Fruit fly (Drosophila melanogaster): Measurements from ENCODE around the gene GckIII.

Gene GckIII

dm6 chr3R:17052465-17053149 lies 32.7 kb upstream of the GckIII start (continued):
- no peak for TF ChIP-seq hbn (GFP tag; IDR thresholded peaks at IDR 0.05; ENCODE audit: partially characterized antibody)
- TF ChIP-seq Neu2 (GFP tag; optimal IDR thresholded peaks at IDR 0.05; ENCODE audit: borderline replicate concordance), result no peak
- TF ChIP-seq CG17385 (GFP tag; optimal IDR thresholded peaks at IDR 0.05), result peak; percentile 2
- no peak for TF ChIP-seq CG32772 (GFP tag; IDR thresholded peaks at IDR 0.05)
- peak; percentile 45 for TF ChIP-seq CoRest (tag; optimal IDR thresholded peaks at IDR 0.05)
- peak; percentile 18 for TF ChIP-seq tup (GFP tag; optimal IDR thresholded peaks at IDR 0.05)
- TF ChIP-seq CG8359 (GFP tag; optimal IDR thresholded peaks at IDR 0.05; ENCODE audit: borderline replicate concordance), result peak; percentile 22
- no peak for TF ChIP-seq vvl (GFP tag; IDR thresholded peaks at IDR 0.05)
- no peak for TF ChIP-seq CG2120 (GFP tag; optimal IDR thresholded peaks at IDR 0.05)
- peak; percentile 24 for TF ChIP-seq org-1 (GFP tag; optimal IDR thresholded peaks at IDR 0.05)
- TF ChIP-seq CG15696 (tag; optimal IDR thresholded peaks at IDR 0.05), result peak; percentile 95
- peak; percentile 87 for TF ChIP-seq CG18262 (tag; optimal IDR thresholded peaks at IDR 0.05)
- peak; percentile 69 for TF ChIP-seq phol (tag; optimal IDR thresholded peaks at IDR 0.05)
- no peak for TF ChIP-seq CG43689 (GFP tag; IDR thresholded peaks at IDR 0.05)
- TF ChIP-seq CG12391 (tag; optimal IDR thresholded peaks at IDR 0.05), result peak; percentile 73
- no peak for TF ChIP-seq tap (tag; optimal IDR thresholded peaks at IDR 0.05)
- TF ChIP-seq CG1603 (tag; optimal IDR thresholded peaks at IDR 0.05), result peak; percentile 51
- no peak for TF ChIP-seq ranshi (GFP tag; IDR thresholded peaks at IDR 0.05)
- TF ChIP-seq Tbp (GFP tag; optimal IDR thresholded peaks at IDR 0.05), result no peak
- TF ChIP-seq row (GFP tag; IDR thresholded peaks at IDR 0.05), result peak; percentile 76
- peak; percentile 52 for TF ChIP-seq CG1602 (GFP tag; optimal IDR thresholded peaks at IDR 0.05)
- no peak for TF ChIP-seq fru (optimal IDR thresholded peaks at IDR 0.05)
- no peak for TF ChIP-seq slp2 (GFP tag; optimal IDR thresholded peaks at IDR 0.05)
- no peak for TF ChIP-seq ato (GFP tag; IDR thresholded peaks at IDR 0.05; ENCODE audit: partially characterized antibody)
- peak; percentile 60 for TF ChIP-seq cg (GFP tag; optimal IDR thresholded peaks at IDR 0.05)
- no peak for TF ChIP-seq CG12155 (GFP tag; optimal IDR thresholded peaks at IDR 0.05)
- no peak for TF ChIP-seq Stat92E (GFP tag; optimal IDR thresholded peaks at IDR 0.05)
- no peak for TF ChIP-seq klu (GFP tag; IDR thresholded peaks at IDR 0.05)
- TF ChIP-seq fd3F (GFP tag; optimal IDR thresholded peaks at IDR 0.05), result no peak
- TF ChIP-seq Oli (tag; optimal IDR thresholded peaks at IDR 0.05), result peak; percentile 32
- peak; percentile 56 for TF ChIP-seq CG1233 (GFP tag; optimal IDR thresholded peaks at IDR 0.05)
- 0 out of 2 replicates have a peak, but pooled peaks have one; percentile 24 for TF ChIP-seq CG4730 (GFP tag; IDR thresholded peaks at IDR 0.05)
- no peak for TF ChIP-seq tll (GFP tag; optimal IDR thresholded peaks at IDR 0.05)
- TF ChIP-seq lov (optimal IDR thresholded peaks at IDR 0.05), result no peak
- 0 out of 3 replicates have a peak, but pooled peaks have one; percentile 69 for TF ChIP-seq lov (GFP tag; IDR thresholded peaks at IDR 0.05)
- TF ChIP-seq Mad (GFP tag; optimal IDR thresholded peaks at IDR 0.05), result peak; percentile 8
- no peak for TF ChIP-seq gcm2 (GFP tag; optimal IDR thresholded peaks at IDR 0.05)
- TF ChIP-seq Camta (GFP tag; optimal IDR thresholded peaks at IDR 0.05), result no peak
- TF ChIP-seq ewg (GFP tag; optimal IDR thresholded peaks at IDR 0.05), result no peak
- TF ChIP-seq NfI (GFP tag; optimal IDR thresholded peaks at IDR 0.05), result no peak
- peak; percentile 25 for TF ChIP-seq az2 (GFP tag; optimal IDR thresholded peaks at IDR 0.05)
- no peak for TF ChIP-seq YL-1 (GFP tag; optimal IDR thresholded peaks at IDR 0.05)
- peak; percentile 60 for TF ChIP-seq gsb-n (tag; optimal IDR thresholded peaks at IDR 0.05)
- TF ChIP-seq bcd (GFP tag; optimal IDR thresholded peaks at IDR 0.05), result peak; percentile 6
- TF ChIP-seq HmgD (GFP tag; optimal IDR thresholded peaks at IDR 0.05), result no peak
- TF ChIP-seq CG7963 (GFP tag; IDR thresholded peaks at IDR 0.05; ENCODE audit: partially characterized antibody), result no peak
- TF ChIP-seq CG6791 (GFP tag; IDR thresholded peaks at IDR 0.05; ENCODE audit: partially characterized antibody), result no peak
- TF ChIP-seq CG1792 (GFP tag; optimal IDR thresholded peaks at IDR 0.05), result no peak
- no peak for TF ChIP-seq slbo (GFP tag; IDR thresholded peaks at IDR 0.05)
- no peak for TF ChIP-seq yki (optimal IDR thresholded peaks at IDR 0.05)
